Worm (Caenorhabditis elegans): ENCODE measurements around the gene kin-30.

ce11 chrV:15244456-15244855 is at the start of gene kin-30:
- TF ChIP-seq pat-9 (tag; optimal IDR thresholded peaks at IDR 0.05) (no peak), ama-1 (optimal IDR thresholded peaks at IDR 0.05) (no peak), hlh-8 (tag; optimal IDR thresholded peaks at IDR 0.05) (no peak), sox-2 (GFP tag; IDR thresholded peaks at IDR 0.05) (no peak), sox-4 (tag; optimal IDR thresholded peaks at IDR 0.05) (no peak), fkh-10 (GFP tag; optimal IDR thresholded peaks at IDR 0.05) (no peak), hlh-15 (tag; optimal IDR thresholded peaks at IDR 0.05) (no peak), npax-4 (tag; optimal IDR thresholded peaks at IDR 0.05) (no peak), ref-2 (tag; optimal IDR thresholded peaks at IDR 0.05) (no peak), mec-3 (tag; optimal IDR thresholded peaks at IDR 0.05; ENCODE audit: borderline replicate concordance) (no peak), ceh-9 (tag; optimal IDR thresholded peaks at IDR 0.05) (no peak), C08G9.2 (tag; optimal IDR thresholded peaks at IDR 0.05) (no peak), ztf-16 (tag; optimal IDR thresholded peaks at IDR 0.05) (no peak), sdc-2 (tag; optimal IDR thresholded peaks at IDR 0.05) (no peak)

All from whole organism, late embryonic.